Fruit fly (Drosophila melanogaster): Measurements from ENCODE around the gene poe.

dm6 chr2L:8103073-8103472 is 31.6 kb upstream of the poe start:
- no peak for TF ChIP-seq fkh (GFP tag; optimal IDR thresholded peaks at IDR 0.05)
- no peak for TF ChIP-seq dsx (GFP tag; optimal IDR thresholded peaks at IDR 0.05; ENCODE audit: poor library complexity, severe bottlenecking)
- no peak for TF ChIP-seq Ets21C (GFP tag; optimal IDR thresholded peaks at IDR 0.05)

Data from whole organism, prepupa.